Worm (Caenorhabditis elegans) whole organism, L4 larva: Measurements from ENCODE around the gene syd-2.

Experiments
- D1046.2 ChIP-seq: fragments of 200-800 bp; sonication (Bioruptor generic); IDR thresholded peaks from 2 replicates; pipeline ENCODE4 v1.3.6; 2022; ENCODE audit warnings: missing genetic modification characterization, missing compliant biosample characterization
- F49E8.2 ChIP-seq: sonication (generic microtip); optimal IDR thresholded peaks from 2 replicates; lab custom pipeline; 2016; ENCODE audit warnings: missing compliant biosample characterization, mild to moderate bottlenecking, missing genetic modification characterization, borderline replicate concordance
- T20F7.1 ChIP-seq: fragments of 200-800 bp; sonication (Bioruptor generic); optimal IDR thresholded peaks from 2 replicates; lab custom pipeline; 2018; ENCODE audit warnings: mild to moderate bottlenecking, missing genetic modification characterization, missing compliant biosample characterization
- T26A8.4 ChIP-seq: fragments of 200-800 bp; sonication (Bioruptor generic); IDR thresholded peaks from 2 replicates; pipeline ENCODE4 v1.3.6; 2022; ENCODE audit warnings: missing genetic modification characterization, missing compliant biosample characterization
- Y105C5A.15 ChIP-seq: fragments of 200-800 bp; sonication (Bioruptor generic); IDR thresholded peaks from 2 replicates; pipeline ENCODE4 v1.3.6; 2022; ENCODE audit warnings: missing genetic modification characterization, missing compliant biosample characterization
- ZK337.2 ChIP-seq: fragments of 200-800 bp; sonication (Bioruptor generic); IDR thresholded peaks from 2 replicates; pipeline ENCODE4 v1.3.6; 2022; ENCODE audit warnings: missing genetic modification reagents, missing genetic modification characterization, missing compliant biosample characterization
- aha-1 ChIP-seq: fragments of 150-350 bp; peaks from one replicate; lab custom pipeline; 2014; ENCODE audit warnings: missing biosample characterization, missing genetic modification characterization
- ama-1 ChIP-seq: fragments of 150-350 bp; optimal IDR thresholded peaks from 2 replicates; lab custom pipeline; 2014; ENCODE audit warnings: inconsistent platforms, mixed read lengths
- cey-2 ChIP-seq: sonication (generic microtip); optimal IDR thresholded peaks from 3 replicates; lab custom pipeline; 2017; ENCODE audit warnings: missing genetic modification characterization, mild to moderate bottlenecking, missing compliant biosample characterization, antibody characterized with exemption, borderline replicate concordance; ENCODE audit not compliant: insufficient read depth
- ctbp-1 ChIP-seq: fragments of 200-800 bp; sonication (Bioruptor generic); IDR thresholded peaks from 2 replicates; pipeline ENCODE4 v1.3.6; 2022; ENCODE audit warnings: missing genetic modification reagents, missing genetic modification characterization, missing compliant biosample characterization
- daf-16 ChIP-seq, 3 experiments: sonication (generic microtip); optimal IDR thresholded peaks; 2 replicates each; lab custom pipeline; 2016 to 2017; ENCODE audit warnings: missing genetic modification characterization in 3 of 3, missing genetic modification reagents in 3 of 3, mild to moderate bottlenecking in 2 of 3, missing compliant biosample characterization in 2 of 3, missing biosample characterization in 1 of 3, moderate library complexity in 1 of 3
- daf-19 ChIP-seq: fragments of 200-800 bp; sonication (Bioruptor generic); conservative IDR thresholded peaks from 2 replicates; pipeline ENCODE4 v1.3.6; 2022; ENCODE audit warnings: missing genetic modification characterization, missing compliant biosample characterization
- daf-8 ChIP-seq: fragments of 200-800 bp; sonication (Bioruptor generic); IDR thresholded peaks from 2 replicates; pipeline ENCODE4 v1.3.6; 2022; ENCODE audit warnings: missing genetic modification characterization, missing compliant biosample characterization
- dmd-8 ChIP-seq: fragments of 200-800 bp; sonication (Bioruptor generic); IDR thresholded peaks from 2 replicates; pipeline ENCODE4 v1.3.6; 2022; ENCODE audit warnings: missing genetic modification characterization, missing compliant biosample characterization
- duxl-1 ChIP-seq: sonication (generic microtip); optimal IDR thresholded peaks from 2 replicates; lab custom pipeline; 2016; ENCODE audit warnings: mild to moderate bottlenecking, missing genetic modification characterization, moderate library complexity, missing compliant biosample characterization; ENCODE audit not compliant: poor library complexity
- dve-1 ChIP-seq: sonication (generic microtip); optimal IDR thresholded peaks from 2 replicates; lab custom pipeline; 2017; ENCODE audit warnings: antibody characterized with exemption, mild to moderate bottlenecking, missing genetic modification characterization, missing compliant biosample characterization; ENCODE audit not compliant: insufficient read depth
- egl-27 ChIP-seq: sonication (generic microtip); optimal IDR thresholded peaks from 3 replicates; lab custom pipeline; 2017; ENCODE audit warnings: missing biosample characterization, missing genetic modification reagents, missing genetic modification characterization
- egl-43 ChIP-seq: fragments of 200-800 bp; sonication (Bioruptor generic); IDR thresholded peaks from 2 replicates; pipeline ENCODE4 v1.3.6; 2022; ENCODE audit warnings: missing genetic modification reagents, missing genetic modification characterization, missing compliant biosample characterization
- lim-7 ChIP-seq: fragments of 200-800 bp; sonication (Bioruptor generic); IDR thresholded peaks from 2 replicates; pipeline ENCODE4 v1.3.6; 2022; ENCODE audit warnings: missing genetic modification characterization, missing compliant biosample characterization
- lin-13 ChIP-seq: fragments of 150-350 bp; optimal IDR thresholded peaks from 2 replicates; lab custom pipeline; 2014; ENCODE audit warnings: missing biosample characterization, missing genetic modification reagents, missing genetic modification characterization
- lin-38 ChIP-seq: fragments of 200-800 bp; sonication (Bioruptor generic); IDR thresholded peaks from 2 replicates; pipeline ENCODE4 v1.3.6; 2022; ENCODE audit warnings: missing genetic modification reagents, missing genetic modification characterization, missing compliant biosample characterization
- lir-3 ChIP-seq: sonication (generic microtip); optimal IDR thresholded peaks from 2 replicates; lab custom pipeline; 2016; ENCODE audit warnings: mild to moderate bottlenecking, missing genetic modification characterization, missing compliant biosample characterization
- lsy-2 ChIP-seq, 2 experiments: fragments of 150-350 bp in 1 of 2; sonication (generic microtip) in 1 of 2; optimal IDR thresholded peaks; 2 replicates each; lab custom pipeline; 2014 to 2017; ENCODE audit warnings: missing biosample characterization in 2 of 2, missing genetic modification characterization in 2 of 2
- madf-5 ChIP-seq, 2 experiments: fragments of 200-800 bp; sonication (Bioruptor generic); IDR thresholded peaks; 2 replicates each; pipeline ENCODE4 v1.3.6; 2022; ENCODE audit warnings: missing compliant biosample characterization in 2 of 2, missing genetic modification characterization in 2 of 2
- madf-9 ChIP-seq: fragments of 200-800 bp; sonication (Bioruptor generic); conservative IDR thresholded peaks from 2 replicates; pipeline ENCODE4 v1.3.6; 2022; ENCODE audit warnings: missing genetic modification reagents, missing genetic modification characterization, missing compliant biosample characterization
- mdt-29 ChIP-seq: fragments of 200-800 bp; sonication (Bioruptor generic); IDR thresholded peaks from 2 replicates; pipeline ENCODE4 v1.3.6; 2022; ENCODE audit warnings: missing genetic modification reagents, missing genetic modification characterization, missing compliant biosample characterization
- mes-2 ChIP-seq: sonication (generic microtip); optimal IDR thresholded peaks from 2 replicates; lab custom pipeline; 2016; ENCODE audit warnings: missing genotype, mild to moderate bottlenecking, missing genetic modification characterization, missing compliant biosample characterization; ENCODE audit not compliant: poor library complexity, severe bottlenecking
- mxl-2 ChIP-seq: fragments of 200-800 bp; sonication (Bioruptor generic); conservative IDR thresholded peaks from 2 replicates; pipeline ENCODE4 v1.3.6; 2022; ENCODE audit warnings: missing genetic modification reagents, missing genetic modification characterization, missing compliant biosample characterization
- nhr-111 ChIP-seq: fragments of 200-800 bp; sonication (Bioruptor generic); optimal IDR thresholded peaks from 2 replicates; lab custom pipeline; 2018; ENCODE audit warnings: mild to moderate bottlenecking, missing genetic modification characterization, missing compliant biosample characterization
- nhr-28 ChIP-seq: fragments of 150-350 bp; optimal IDR thresholded peaks from 2 replicates; lab custom pipeline; 2014; ENCODE audit warnings: missing biosample characterization, missing genetic modification characterization
- nhr-76 ChIP-seq: fragments of 150-350 bp; optimal IDR thresholded peaks from 2 replicates; lab custom pipeline; 2014; ENCODE audit warnings: missing biosample characterization, missing genetic modification characterization
- nhr-77 ChIP-seq: fragments of 150-350 bp; optimal IDR thresholded peaks from 2 replicates; lab custom pipeline; 2014; ENCODE audit warnings: missing biosample characterization, missing genetic modification characterization
- rbr-2 ChIP-seq: sonication (generic microtip); optimal IDR thresholded peaks from 2 replicates; lab custom pipeline; 2016; ENCODE audit warnings: missing genotype, missing genetic modification characterization, missing compliant biosample characterization
- saeg-2 ChIP-seq: fragments of 200-800 bp; sonication (Bioruptor generic); IDR thresholded peaks from 2 replicates; pipeline ENCODE4 v1.3.6; 2022; ENCODE audit warnings: missing genetic modification reagents, missing genetic modification characterization, missing compliant biosample characterization
- set-16 ChIP-seq: fragments of 200-800 bp; sonication (Bioruptor generic); IDR thresholded peaks from 2 replicates; pipeline ENCODE4 v1.3.6; 2022; ENCODE audit warnings: missing genetic modification reagents, missing genetic modification characterization, missing compliant biosample characterization
- skn-1 ChIP-seq: fragments of 150-350 bp; optimal IDR thresholded peaks from 2 replicates; lab custom pipeline; 2014; ENCODE audit warnings: missing biosample characterization, missing genetic modification characterization
- snpc-1.2 ChIP-seq: fragments of 200-800 bp; sonication (Bioruptor generic); IDR thresholded peaks from 2 replicates; pipeline ENCODE4 v1.3.6; 2022; ENCODE audit warnings: missing genetic modification reagents, missing genetic modification characterization, missing compliant biosample characterization
- tag-97 ChIP-seq: fragments of 200-800 bp; sonication (Bioruptor generic); IDR thresholded peaks from 2 replicates; pipeline ENCODE4 v1.3.6; 2022; ENCODE audit warnings: missing genetic modification characterization, missing compliant biosample characterization
- tra-1 ChIP-seq: fragments of 200-800 bp; sonication (Bioruptor generic); IDR thresholded peaks from 2 replicates; pipeline ENCODE4 v1.3.6; 2022; ENCODE audit warnings: missing genetic modification reagents, missing genetic modification characterization, missing compliant biosample characterization
- unc-62 ChIP-seq, 3 experiments: fragments of 150-350 bp in 1 of 3; sonication (generic microtip); optimal IDR thresholded peaks in 2 of 3; peaks in 1 of 3; 1 replicate in 1 of 3; 2 replicates in 2 of 3; lab custom pipeline; 2014 to 2017; ENCODE audit warnings: missing biosample characterization in 3 of 3, missing genetic modification characterization in 3 of 3, missing genetic modification reagents in 3 of 3, missing genotype in 1 of 3
- zip-11 ChIP-seq: fragments of 200-800 bp; sonication (Bioruptor generic); IDR thresholded peaks from 2 replicates; pipeline ENCODE4 v1.3.6; 2022; ENCODE audit warnings: missing genetic modification characterization, missing compliant biosample characterization
- ztf-7 ChIP-seq: fragments of 150-350 bp; optimal IDR thresholded peaks from 2 replicates; lab custom pipeline; 2014; ENCODE audit warnings: missing biosample characterization, missing genetic modification characterization

Gene syd-2

DNA sequence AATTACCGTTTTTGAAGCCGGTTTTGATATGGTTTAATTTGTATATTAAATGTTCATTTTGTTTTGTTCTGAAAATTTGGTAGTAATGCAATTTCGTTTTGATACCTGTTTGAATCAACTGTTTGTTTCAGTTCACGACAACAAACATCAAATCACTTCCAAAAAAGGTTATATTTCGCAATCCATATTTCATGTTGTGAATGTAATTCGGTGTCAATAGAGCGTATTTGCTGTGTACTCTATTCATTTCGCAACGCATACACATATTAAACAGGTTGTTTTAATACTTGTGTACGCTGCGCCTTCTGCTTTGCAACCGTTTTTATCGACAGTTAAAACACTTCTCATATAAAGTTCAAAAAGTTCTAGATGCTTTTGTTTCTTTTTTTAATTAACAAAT is 21.4 kb upstream of the syd-2 start (continued):
- no peak for TF ChIP-seq tag-97 (GFP tag; lab: Robert Waterston, UW)
- TF ChIP-seq lin-38 (GFP tag; lab: Robert Waterston, UW) = peak; percentile 89
- peak; percentile 96 for TF ChIP-seq aha-1
- no peak for TF ChIP-seq daf-19 (GFP tag; lab: Robert Waterston, UW)
- TF ChIP-seq madf-9 (GFP tag; lab: Robert Waterston, UW) = no peak
- TF ChIP-seq nhr-28 (tag; lab: Kevin White, UChicago) = peak; percentile 76
- peak; percentile 56 for TF ChIP-seq dve-1
- TF ChIP-seq nhr-77 (tag; lab: Kevin White, UChicago) = peak; percentile 91

ce11 chrX:10569185-10569584 is 14.1 kb upstream of the syd-2 start, which contains the start of gene bet-2:
bet-2 (plus strand) TSS chrX:10569273.
- TF ChIP-seq lin-38 (GFP tag; lab: Robert Waterston, UW) (no peak), egl-27 (tag; lab: Kevin White, UChicago) (no peak), skn-1 (no peak), unc-62 (GFP tag; optimal IDR thresholded peaks at IDR 0.05 in 1 of 2; lab: Kevin White, UChicago) (peak in 1 of 2 experiments; percentile 97), unc-62 (tag; optimal IDR thresholded peaks at IDR 0.05; lab: Kevin White, UChicago) (no peak)

- peak; percentile 61 for TF ChIP-seq madf-9 (GFP tag; lab: Robert Waterston, UW)
- TF ChIP-seq skn-1 = no peak
- TF ChIP-seq aha-1 = peak; percentile 100
- TF ChIP-seq snpc-1.2 (GFP tag; lab: Robert Waterston, UW) = no peak
- peak; percentile 80 for TF ChIP-seq lin-13 (GFP tag; lab: Kevin White, UChicago)
- TF ChIP-seq rbr-2 (tag; lab: Kevin White, UChicago) = peak; percentile 97
- TF ChIP-seq egl-43 (GFP tag; lab: Robert Waterston, UW) = peak; percentile 92
- TF ChIP-seq tra-1 (GFP tag; lab: Robert Waterston, UW) = peak; percentile 50
- no peak for TF ChIP-seq lim-7 (GFP tag; lab: Robert Waterston, UW)
- peak; percentile 85 for TF ChIP-seq T26A8.4 (GFP tag; lab: Robert Waterston, UW)
- 0 out of 2 replicates have a peak, but pooled peaks have one; percentile 46 for TF ChIP-seq Y105C5A.15 (GFP tag; lab: Robert Waterston, UW)
- 0 out of 2 replicates have a peak, but pooled peaks have one; percentile 3 for TF ChIP-seq mxl-2
- no peak for TF ChIP-seq F49E8.2 (tag; lab: Kevin White, UChicago)
- no peak for TF ChIP-seq cey-2 (tag; lab: Kevin White, UChicago)
- TF ChIP-seq lsy-2 (tag; optimal IDR thresholded peaks at IDR 0.05; lab: Kevin White, UChicago) = peak; percentile 77 to 89
- TF ChIP-seq D1046.2 (GFP tag; lab: Robert Waterston, UW) = 0 out of 2 replicates have a peak, but pooled peaks have one; percentile 8
- peak; percentile 98 for TF ChIP-seq set-16 (GFP tag; lab: Robert Waterston, UW)
- TF ChIP-seq tag-97 (GFP tag; lab: Robert Waterston, UW) = 0 out of 2 replicates have a peak, but pooled peaks have one; percentile 7
- TF ChIP-seq daf-8 (GFP tag; lab: Robert Waterston, UW) = 0 out of 2 replicates have a peak, but pooled peaks have one; percentile 22
- TF ChIP-seq egl-27 (tag; lab: Kevin White, UChicago) = no peak
- TF ChIP-seq daf-16 (GFP tag; optimal IDR thresholded peaks at IDR 0.05; lab: Kevin White, UChicago) = peak; percentile 54
- TF ChIP-seq daf-16 (tag; optimal IDR thresholded peaks at IDR 0.05; lab: Kevin White, UChicago) = peak; percentile 86
- 0 out of 2 replicates have a peak, but pooled peaks have one; percentile 48 for TF ChIP-seq dmd-8
- TF ChIP-seq ama-1 (lab: Kevin White, UChicago) = peak; percentile 21
- 0 out of 2 replicates have a peak, but pooled peaks have one; percentile 3 for TF ChIP-seq ZK337.2
- TF ChIP-seq madf-5 (GFP tag; IDR thresholded peaks at IDR 0.05; lab: Robert Waterston, UW) = no peak
- peak; percentile 90 for TF ChIP-seq ctbp-1 (GFP tag; lab: Robert Waterston, UW)
- TF ChIP-seq zip-11 = no peak
- TF ChIP-seq mes-2 = peak; percentile 81
- peak; percentile 21 for TF ChIP-seq ztf-7 (tag; lab: Kevin White, UChicago)
- TF ChIP-seq saeg-2 (GFP tag; lab: Robert Waterston, UW) = peak; percentile 73
- peak; percentile 4 for TF ChIP-seq duxl-1 (tag; lab: Kevin White, UChicago)
- peak; percentile 54 for TF ChIP-seq nhr-111 (GFP tag; lab: Kevin White, UChicago)
- peak; percentile 78 for TF ChIP-seq T20F7.1
- TF ChIP-seq mdt-29 (GFP tag; lab: Robert Waterston, UW) = peak; percentile 35; the same call in 1 of the 2 replicates
- no peak for TF ChIP-seq nhr-76 (tag; lab: Kevin White, UChicago)
- peak; percentile 77 for TF ChIP-seq lir-3 (tag; lab: Kevin White, UChicago)
These were observed 13.5 kb upstream of the syd-2 start for ce11 chrX:10568385-10569149.
